Worm (Caenorhabditis elegans) whole organism, L2 larva: Measurements from ENCODE around the gene gei-1.

ENCODE experiments used
- F13H6.1 ChIP-seq: sonication (generic microtip); optimal IDR thresholded peaks from 2 replicates; lab custom pipeline; 2016; ENCODE audit warnings: missing genetic modification characterization, missing compliant biosample characterization
- ama-1 ChIP-seq: fragments of 150-350 bp; optimal IDR thresholded peaks from 2 replicates; lab custom pipeline; 2018; ENCODE audit warnings: inconsistent platforms
- elt-3 ChIP-seq: sonication (generic microtip); optimal IDR thresholded peaks from 2 replicates; lab custom pipeline; 2017; ENCODE audit warnings: missing biosample characterization, missing genetic modification characterization
- lin-11 ChIP-seq: fragments of 150-350 bp; sonication (generic microtip); optimal IDR thresholded peaks from 2 replicates; lab custom pipeline; 2014; ENCODE audit warnings: missing biosample characterization, missing genetic modification characterization, inconsistent platforms, mixed read lengths
- nhr-10 ChIP-seq: sonication (generic microtip); optimal IDR thresholded peaks from 2 replicates; lab custom pipeline; 2017; ENCODE audit warnings: missing biosample characterization, missing genetic modification characterization
- nhr-11 ChIP-seq: fragments of 150-350 bp; optimal IDR thresholded peaks from 2 replicates; lab custom pipeline; 2014; ENCODE audit warnings: missing biosample characterization, missing genetic modification characterization
- sem-4 ChIP-seq: fragments of 150-350 bp; optimal IDR thresholded peaks from 2 replicates; lab custom pipeline; 2014; ENCODE audit warnings: missing biosample characterization, missing genetic modification reagents, missing genetic modification characterization
- ztf-11 ChIP-seq: sonication (generic microtip); optimal IDR thresholded peaks from 2 replicates; lab custom pipeline; 2017; ENCODE audit warnings: missing biosample characterization, missing genetic modification characterization
- ztf-4 ChIP-seq: fragments of 150-350 bp; optimal IDR thresholded peaks from 2 replicates; lab custom pipeline; 2014; ENCODE audit warnings: missing biosample characterization, missing genetic modification characterization

DNA sequence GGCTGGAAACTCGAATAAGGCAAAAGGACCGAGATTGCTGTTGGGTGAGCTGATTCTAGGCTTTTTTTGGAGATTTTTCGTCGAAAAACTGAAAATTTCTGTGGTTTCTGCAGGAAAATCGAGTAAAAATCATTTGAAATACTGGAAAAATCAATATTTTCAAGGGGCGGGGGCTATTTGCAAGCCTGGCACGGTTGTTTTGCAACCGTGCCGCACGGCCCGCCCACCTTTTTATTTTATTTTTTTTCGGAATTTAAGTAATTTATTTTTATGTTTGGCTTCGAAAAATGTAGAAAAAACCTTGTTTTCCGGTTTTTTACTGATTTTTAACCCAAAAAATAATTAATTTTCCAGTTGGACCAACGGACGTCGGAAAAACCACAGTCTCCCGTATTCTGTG, 53.8 kb downstream of the gei-1 start:
- TF ChIP-seq ama-1 (no peak), nhr-10 (tag; lab: Kevin White, UChicago) (no peak), ztf-11 (tag; lab: Kevin White, UChicago) (no peak), elt-3 (no peak), ztf-4 (tag; lab: Kevin White, UChicago) (no peak), nhr-11 (tag; lab: Kevin White, UChicago) (no peak), F13H6.1 (tag; lab: Kevin White, UChicago) (no peak), lin-11 (tag; lab: Kevin White, UChicago) (no peak), sem-4 (tag; lab: Kevin White, UChicago) (no peak)
